Fruit fly (Drosophila melanogaster) Kc167 (cell line): ENCODE measurements around the gene CG32971.

Experiments
- h ChIP-seq: fragments of >200 bp; optimal IDR thresholded peaks from 3 replicates; lab custom pipeline; 2018; ENCODE audit warnings: missing external identifiers
- insv ChIP-seq: fragments of >200 bp; optimal IDR thresholded peaks from 3 replicates; lab custom pipeline; 2018; ENCODE audit warnings: missing external identifiers
- psq ChIP-seq: fragments of >200 bp; optimal IDR thresholded peaks from 2 replicates; lab custom pipeline; 2017; ENCODE audit warnings: missing external identifiers

DNA sequence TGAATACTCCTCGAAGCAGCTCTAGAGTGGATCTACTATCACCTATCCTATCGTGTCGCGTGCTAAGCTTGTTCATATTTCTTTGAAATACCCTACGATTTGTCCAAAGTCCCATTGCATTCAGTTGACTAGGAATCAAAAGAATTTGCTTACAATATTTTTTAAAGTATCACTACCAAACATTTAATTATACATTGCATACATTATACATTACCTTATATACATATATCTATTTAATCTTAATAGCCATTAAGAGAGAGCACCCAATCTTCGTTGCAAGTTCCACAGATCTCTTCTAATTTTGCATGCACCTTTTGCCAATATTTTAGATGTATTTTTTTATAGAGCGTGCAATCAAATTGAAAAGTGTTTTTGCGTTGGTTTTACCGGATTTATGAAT, 44.0 kb downstream of the CG32971 start:
- TF ChIP-seq psq (lab: Kevin White, UChicago), result no peak
- TF ChIP-seq h (lab: Kevin White, UChicago), result no peak
- no peak for TF ChIP-seq insv (lab: Kevin White, UChicago)
